Worm (Caenorhabditis elegans): ENCODE data around the gene srv-21.

The srv-21 gene

ce11 chrIV:5856975-5857374 is 20.2 kb downstream of the srv-21 start (continued):
- TF ChIP-seq nhr-27 (tag; optimal IDR thresholded peaks at IDR 0.05) = no peak

ce11 chrIV:5855608-5856007 is 21.5 kb downstream of the srv-21 start:
- TF ChIP-seq nfyb-1 (GFP tag; IDR thresholded peaks at IDR 0.05) = no peak
- TF ChIP-seq cebp-2 (GFP tag; IDR thresholded peaks at IDR 0.05) = no peak
- no peak for TF ChIP-seq hmg-1.2 (GFP tag; IDR thresholded peaks at IDR 0.05)
- no peak for TF ChIP-seq snpc-4 (GFP tag; optimal IDR thresholded peaks at IDR 0.05)
- TF ChIP-seq snpc-4 (tag; optimal IDR thresholded peaks at IDR 0.05) = no peak
- TF ChIP-seq nhr-80 (tag; optimal IDR thresholded peaks at IDR 0.05) = no peak
- TF ChIP-seq ztf-26 (tag; optimal IDR thresholded peaks at IDR 0.05) = no peak
- TF ChIP-seq madf-3 (GFP tag; IDR thresholded peaks at IDR 0.05) = no peak
- TF ChIP-seq egl-18 (GFP tag; IDR thresholded peaks at IDR 0.05) = no peak
- no peak for TF ChIP-seq lin-40 (tag; optimal IDR thresholded peaks at IDR 0.05)
- no peak for TF ChIP-seq xnd-1 (tag; optimal IDR thresholded peaks at IDR 0.05)
- no peak for TF ChIP-seq nfya-1 (tag; optimal IDR thresholded peaks at IDR 0.05; ENCODE audit: borderline replicate concordance, insufficient read depth)
- no peak for TF ChIP-seq attf-6 (GFP tag; IDR thresholded peaks at IDR 0.05)
- TF ChIP-seq sptf-2 (GFP tag; optimal IDR thresholded peaks at IDR 0.05) = no peak
- no peak for TF ChIP-seq F52B5.7 (tag; optimal IDR thresholded peaks at IDR 0.05)
- TF ChIP-seq sdz-38 (tag; optimal IDR thresholded peaks at IDR 0.05) = no peak
- TF ChIP-seq Y95B8A.8 (GFP tag; IDR thresholded peaks at IDR 0.05) = no peak
- TF ChIP-seq rpc-1 (optimal IDR thresholded peaks at IDR 0.05) = no peak
- TF ChIP-seq rpc-1 (tag; optimal IDR thresholded peaks at IDR 0.05) = no peak
- no peak for TF ChIP-seq F55B11.4 (tag; optimal IDR thresholded peaks at IDR 0.05; ENCODE audit: borderline replicate concordance, insufficient read depth)
- TF ChIP-seq hlh-26 (GFP tag; conservative IDR thresholded peaks at IDR 0.05) = no peak

- TF ChIP-seq B0336.3 (GFP tag; IDR thresholded peaks at IDR 0.05) (no peak; the same call in 1 of the 2 replicates), egrh-3 (GFP tag; IDR thresholded peaks at IDR 0.05) (no peak), F33H1.4 (GFP tag; IDR thresholded peaks at IDR 0.05) (no peak), B0261.1 (tag; optimal IDR thresholded peaks at IDR 0.05) (no peak), ztf-22 (GFP tag; optimal IDR thresholded peaks at IDR 0.05) (no peak), dox-1 (GFP tag; IDR thresholded peaks at IDR 0.05) (no peak), athp-1 (tag; optimal IDR thresholded peaks at IDR 0.05) (peak; percentile 34), snpc-4 (GFP tag; optimal IDR thresholded peaks at IDR 0.05) (no peak), snpc-4 (tag; optimal IDR thresholded peaks at IDR 0.05) (peak in 1 of 4 experiments; percentile 83), mcd-1 (GFP tag; IDR thresholded peaks at IDR 0.05) (no peak), sptf-2 (GFP tag; optimal IDR thresholded peaks at IDR 0.05) (no peak), ceh-91 (GFP tag; IDR thresholded peaks at IDR 0.05) (no peak), xnd-1 (tag; optimal IDR thresholded peaks at IDR 0.05) (no peak), attf-3 (GFP tag; conservative IDR thresholded peaks at IDR 0.05) (no peak), nhr-179 (tag; optimal IDR thresholded peaks at IDR 0.05) (no peak), ztf-26 (tag; optimal IDR thresholded peaks at IDR 0.05) (no peak), tlf-1 (GFP tag; optimal IDR thresholded peaks at IDR 0.05) (peak; percentile 22), ztf-25 (GFP tag; IDR thresholded peaks at IDR 0.05) (no peak), F52B5.7 (tag; optimal IDR thresholded peaks at IDR 0.05) (no peak), F23B12.7 (tag; optimal IDR thresholded peaks at IDR 0.05; ENCODE audit: insufficient read depth) (no peak), nhr-90 (tag; optimal IDR thresholded peaks at IDR 0.05) (no peak), pbrm-1 (GFP tag; IDR thresholded peaks at IDR 0.05) (0 out of 2 replicates have a peak, but pooled peaks have one; percentile 40), ztf-28 (GFP tag; IDR thresholded peaks at IDR 0.05) (no peak), ekl-4 (GFP tag; IDR thresholded peaks at IDR 0.05) (no peak), him-1 (tag; optimal IDR thresholded peaks at IDR 0.05) (no peak), Y79H2A.3 (GFP tag; conservative IDR thresholded peaks at IDR 0.05) (no peak), nhr-80 (tag; optimal IDR thresholded peaks at IDR 0.05) (no peak), lin-40 (tag; optimal IDR thresholded peaks at IDR 0.05) (no peak), C17E4.6 (GFP tag; IDR thresholded peaks at IDR 0.05) (no peak), die-1 (tag; optimal IDR thresholded peaks at IDR 0.05) (peak; percentile 8), lir-1 (GFP tag; conservative IDR thresholded peaks at IDR 0.05) (no peak), madf-6 (GFP tag; IDR thresholded peaks at IDR 0.05) (no peak; the same call in 1 of the 2 replicates)
Measured at ce11 chrIV:5850765-5851377, 26.3 kb downstream of the srv-21 start.

All from whole organism, young adult.